Fruit fly (Drosophila melanogaster): ENCODE measurements around the gene Osi11.

The Osi11 gene

dm6 chr3R:6226997-6227562 is 41.5 kb downstream of the Osi11 start, which contains the start of gene Osi5:
Gene Osi5 (plus strand): TSS chr3R:6227512.
- TF ChIP-seq noc (tag; optimal IDR thresholded peaks at IDR 0.05) = no peak

dm6 chr3R:6226156-6226555 is 42.4 kb downstream of the Osi11 start:
- no peak for TF ChIP-seq noc (tag; optimal IDR thresholded peaks at IDR 0.05)

dm6 chr3R:6222119-6222518 is 46.4 kb downstream of the Osi11 start:
- TF ChIP-seq noc (tag; optimal IDR thresholded peaks at IDR 0.05) = no peak

dm6 chr3R:6221681-6222080 is 46.9 kb downstream of the Osi11 start, which contains the start of gene Osi4:
Gene Osi4 (minus strand): TSS chr3R:6221781.
- no peak for TF ChIP-seq noc (tag; optimal IDR thresholded peaks at IDR 0.05)
